Fruit fly (Drosophila melanogaster): Measurements from ENCODE around the gene CG18628.

CG18628 gene

DNA sequence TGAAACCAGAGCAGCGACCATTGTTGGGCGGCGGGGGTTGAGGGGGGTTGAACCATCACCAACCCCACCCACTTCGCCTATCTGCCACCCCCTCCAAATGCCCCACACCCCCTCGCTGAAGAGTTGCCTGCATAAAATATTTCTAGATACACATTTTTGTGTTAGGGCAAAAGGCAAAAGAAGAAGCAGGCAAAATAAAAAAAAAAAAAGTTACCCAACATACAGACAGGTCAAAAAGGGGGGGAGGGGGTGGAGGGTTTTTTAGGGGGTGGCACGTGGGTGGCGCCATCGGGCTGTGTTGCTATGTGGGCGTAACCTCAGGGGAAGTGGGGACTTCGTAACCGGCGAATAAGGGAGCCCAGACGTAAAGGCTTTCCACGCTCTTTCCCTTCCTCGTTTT, 33.0 kb downstream of the CG18628 start (continued):
- TF ChIP-seq CG42726 (GFP tag; IDR thresholded peaks at IDR 0.05; ENCODE audit: partially characterized antibody), result no peak
- TF ChIP-seq MBD-R2 (GFP tag; IDR thresholded peaks at IDR 0.05), result no peak
- peak; percentile 87 for TF ChIP-seq abd-A (tag; optimal IDR thresholded peaks at IDR 0.05)
- no peak for TF ChIP-seq CG11695 (GFP tag; IDR thresholded peaks at IDR 0.05)
- TF ChIP-seq btn (GFP tag; optimal IDR thresholded peaks at IDR 0.05), result no peak
- TF ChIP-seq scrt (GFP tag; optimal IDR thresholded peaks at IDR 0.05), result no peak
- no peak for TF ChIP-seq pum (GFP tag; optimal IDR thresholded peaks at IDR 0.05)
- TF ChIP-seq Rx (GFP tag; IDR thresholded peaks at IDR 0.05), result no peak
- no peak for TF ChIP-seq CG15514 (GFP tag; optimal IDR thresholded peaks at IDR 0.05)
- TF ChIP-seq CG10462 (GFP tag; optimal IDR thresholded peaks at IDR 0.05), result no peak
- TF ChIP-seq slp2 (GFP tag; optimal IDR thresholded peaks at IDR 0.05), result no peak
- TF ChIP-seq Sin3A (optimal IDR thresholded peaks at IDR 0.05), result no peak
- TF ChIP-seq twi (tag; optimal IDR thresholded peaks at IDR 0.05), result no peak
- no peak for TF ChIP-seq CG8388 (GFP tag; optimal IDR thresholded peaks at IDR 0.05)
- TF ChIP-seq sr (GFP tag; IDR thresholded peaks at IDR 0.05), result peak; percentile 49; the same call in 2 of the 3 replicates
- TF ChIP-seq Dek (tag; optimal IDR thresholded peaks at IDR 0.05), result no peak
- no peak for TF ChIP-seq HmgZ (tag; optimal IDR thresholded peaks at IDR 0.05)
- TF ChIP-seq CG13123 (GFP tag; optimal IDR thresholded peaks at IDR 0.05), result no peak
- no peak for TF ChIP-seq croc (GFP tag; conservative IDR thresholded peaks at IDR 0.05)
- no peak for TF ChIP-seq eve (GFP tag; optimal IDR thresholded peaks at IDR 0.05)
- TF ChIP-seq sc (optimal IDR thresholded peaks at IDR 0.05), result no peak
- no peak for TF ChIP-seq sc (GFP tag; optimal IDR thresholded peaks at IDR 0.05)
- TF ChIP-seq Jarid2 (GFP tag; optimal IDR thresholded peaks at IDR 0.05), result no peak
- TF ChIP-seq CG9932 (GFP tag; IDR thresholded peaks at IDR 0.05), result no peak
- TF ChIP-seq ab (GFP tag; optimal IDR thresholded peaks at IDR 0.05), result no peak
- no peak for TF ChIP-seq Sox100B (GFP tag; optimal IDR thresholded peaks at IDR 0.05)
- 0 out of 3 replicates have a peak, but pooled peaks have one; percentile 21 for TF ChIP-seq Dbx (GFP tag; IDR thresholded peaks at IDR 0.05)
- TF ChIP-seq p53 (GFP tag; optimal IDR thresholded peaks at IDR 0.05), result no peak
- TF ChIP-seq CG14965 (GFP tag; optimal IDR thresholded peaks at IDR 0.05; ENCODE audit: borderline replicate concordance), result no peak
- TF ChIP-seq Doc3 (GFP tag; IDR thresholded peaks at IDR 0.05; ENCODE audit: partially characterized antibody), result no peak
- TF ChIP-seq emc (GFP tag; optimal IDR thresholded peaks at IDR 0.05), result no peak
- TF ChIP-seq CG6765 (GFP tag; optimal IDR thresholded peaks at IDR 0.05), result no peak
- TF ChIP-seq CG18619 (GFP tag; optimal IDR thresholded peaks at IDR 0.05), result no peak

DNA sequence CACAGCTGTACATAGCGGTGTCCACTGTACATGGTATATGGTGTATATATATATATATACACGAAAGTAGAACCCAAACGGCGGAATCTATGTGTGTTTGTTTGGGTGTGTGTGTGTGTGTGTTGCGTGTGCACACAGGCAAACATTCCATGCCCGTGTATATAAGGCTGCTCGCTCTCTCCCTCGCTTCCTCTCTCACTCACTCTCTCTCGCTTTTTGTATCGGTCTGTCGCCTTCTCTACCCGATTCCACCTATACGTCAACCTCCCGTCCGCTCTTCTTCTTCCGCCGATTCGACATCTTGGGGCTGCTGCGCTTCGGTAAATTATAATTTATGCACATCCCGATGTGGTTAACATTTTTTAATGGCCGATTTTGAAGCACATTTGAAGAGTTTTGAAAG, 34.6 kb downstream of the CG18628 start:
- no peak for TF ChIP-seq CG10979 (tag; optimal IDR thresholded peaks at IDR 0.05)
- no peak for TF ChIP-seq gfzf (GFP tag; optimal IDR thresholded peaks at IDR 0.05)
- TF ChIP-seq CG17612 (GFP tag; IDR thresholded peaks at IDR 0.05), result no peak
- TF ChIP-seq H2.0 (GFP tag; IDR thresholded peaks at IDR 0.05), result no peak
- TF ChIP-seq tio (GFP tag; optimal IDR thresholded peaks at IDR 0.05), result no peak
- TF ChIP-seq grn (GFP tag; optimal IDR thresholded peaks at IDR 0.05), result no peak
- TF ChIP-seq Ravus (GFP tag; IDR thresholded peaks at IDR 0.05), result no peak
- TF ChIP-seq cwo (GFP tag; optimal IDR thresholded peaks at IDR 0.05), result no peak
- no peak for TF ChIP-seq CoRest (tag; optimal IDR thresholded peaks at IDR 0.05)
- no peak for TF ChIP-seq row (GFP tag; IDR thresholded peaks at IDR 0.05)
- peak in 1 of 2 experiments; percentile 26 for TF ChIP-seq tll (GFP tag; optimal IDR thresholded peaks at IDR 0.05)
- no peak for TF ChIP-seq CG6765 (GFP tag; optimal IDR thresholded peaks at IDR 0.05)
- no peak for TF ChIP-seq CG5180 (GFP tag; optimal IDR thresholded peaks at IDR 0.05)
- no peak for TF ChIP-seq CG6175 (GFP tag; IDR thresholded peaks at IDR 0.05)
- TF ChIP-seq CG3065 (GFP tag; optimal IDR thresholded peaks at IDR 0.05), result no peak
- TF ChIP-seq Sox100B (GFP tag; optimal IDR thresholded peaks at IDR 0.05), result no peak
- no peak for TF ChIP-seq kah (GFP tag; optimal IDR thresholded peaks at IDR 0.05)
- no peak for TF ChIP-seq CG30020 (tag; optimal IDR thresholded peaks at IDR 0.05)
- TF ChIP-seq D19B (GFP tag; optimal IDR thresholded peaks at IDR 0.05), result no peak
- TF ChIP-seq corto (GFP tag; optimal IDR thresholded peaks at IDR 0.05), result no peak
- TF ChIP-seq nau (GFP tag; optimal IDR thresholded peaks at IDR 0.05), result no peak
- no peak for TF ChIP-seq tup (GFP tag; optimal IDR thresholded peaks at IDR 0.05)
